Worm (Caenorhabditis elegans) whole organism, midembryonic: ENCODE results near the gene C26F1.3.

Source experiments
- T22C8.4 ChIP-seq: fragments of 200-800 bp; sonication (Bioruptor generic); IDR thresholded peaks from 2 replicates; pipeline ENCODE4 v1.3.6; 2022; ENCODE audit warnings: missing genetic modification characterization, missing compliant biosample characterization
- cog-1 ChIP-seq: sonication (generic microtip); optimal IDR thresholded peaks from 2 replicates; lab custom pipeline; 2016; ENCODE audit warnings: missing genetic modification characterization, missing compliant biosample characterization
- flt-1 ChIP-seq: fragments of 200-800 bp; sonication (Bioruptor generic); IDR thresholded peaks from 2 replicates; pipeline ENCODE4 v1.3.6; 2022; ENCODE audit warnings: missing genetic modification characterization, missing compliant biosample characterization
- klf-2 ChIP-seq: fragments of 200-800 bp; sonication (Bioruptor generic); conservative IDR thresholded peaks from 2 replicates; pipeline ENCODE4 v1.3.6; 2022; ENCODE audit warnings: missing genetic modification reagents, missing genetic modification characterization, missing compliant biosample characterization
- med-1 ChIP-seq: sonication (generic microtip); optimal IDR thresholded peaks from 2 replicates; lab custom pipeline; 2017; ENCODE audit warnings: missing genetic modification characterization, mild to moderate bottlenecking, missing compliant biosample characterization, antibody characterized with exemption, missing genetic modification reagents; ENCODE audit not compliant: insufficient read depth
- ref-1 ChIP-seq: fragments of 200-800 bp; sonication (Bioruptor generic); conservative IDR thresholded peaks from 2 replicates; pipeline ENCODE4 v1.3.6; 2022; ENCODE audit warnings: missing genetic modification reagents, missing genetic modification characterization, missing compliant biosample characterization
- tab-1 ChIP-seq: fragments of 200-800 bp; sonication (Bioruptor generic); IDR thresholded peaks from 2 replicates; pipeline ENCODE4 v1.3.6; 2022; ENCODE audit warnings: missing genetic modification characterization, missing compliant biosample characterization
- ztf-23 ChIP-seq: fragments of 200-800 bp; sonication (Bioruptor generic); IDR thresholded peaks from 2 replicates; pipeline ENCODE4 v1.3.6; 2022; ENCODE audit warnings: missing genetic modification reagents, missing genetic modification characterization, missing compliant biosample characterization
- ztf-29 ChIP-seq: fragments of 200-800 bp; sonication (Bioruptor generic); IDR thresholded peaks from 2 replicates; pipeline ENCODE4 v1.3.6; 2022; ENCODE audit warnings: missing genetic modification reagents, missing genetic modification characterization, missing compliant biosample characterization

Gene C26F1.3

DNA sequence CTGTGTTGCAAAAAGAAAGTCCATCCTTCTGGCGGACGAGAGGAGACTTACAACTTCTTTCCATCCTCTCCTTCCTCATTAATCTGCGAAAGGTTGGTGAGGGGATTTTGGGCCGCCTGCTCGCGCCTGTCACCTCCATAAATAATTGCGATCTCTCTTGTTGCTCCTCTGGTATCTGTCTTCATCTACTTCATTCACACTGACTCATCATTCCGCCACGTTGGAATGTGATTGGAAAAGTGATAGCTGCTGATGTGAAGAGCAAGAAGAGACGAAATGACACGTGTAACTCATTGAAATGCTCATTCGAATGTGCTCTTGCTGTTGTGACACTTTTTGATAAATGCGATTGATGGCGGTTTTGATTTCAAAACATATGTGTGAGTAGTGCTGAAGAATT, 45.6 kb downstream of the C26F1.3 start:
- TF ChIP-seq med-1 (GFP tag; lab: Kevin White, UChicago) (no peak), ref-1 (no peak), flt-1 (GFP tag; lab: Robert Waterston, UW) (no peak), T22C8.4 (GFP tag; lab: Robert Waterston, UW) (no peak), tab-1 (GFP tag; lab: Robert Waterston, UW) (no peak), ztf-23 (GFP tag; lab: Robert Waterston, UW) (no peak)

- TF ChIP-seq ztf-29 (GFP tag; lab: Robert Waterston, UW) (no peak), klf-2 (no peak), med-1 (GFP tag; lab: Kevin White, UChicago) (no peak), flt-1 (GFP tag; lab: Robert Waterston, UW) (no peak), T22C8.4 (GFP tag; lab: Robert Waterston, UW) (no peak), cog-1 (tag; lab: Kevin White, UChicago) (no peak), tab-1 (GFP tag; lab: Robert Waterston, UW) (no peak), ref-1 (no peak), ztf-23 (GFP tag; lab: Robert Waterston, UW) (no peak)
Observed at ce11 chrV:7824138-7824537, 47.0 kb downstream of the C26F1.3 start.

- TF ChIP-seq ztf-29 (GFP tag; lab: Robert Waterston, UW): no peak
- TF ChIP-seq med-1 (GFP tag; lab: Kevin White, UChicago): no peak
- TF ChIP-seq tab-1 (GFP tag; lab: Robert Waterston, UW): no peak
- TF ChIP-seq T22C8.4 (GFP tag; lab: Robert Waterston, UW): no peak
- TF ChIP-seq klf-2: no peak
- TF ChIP-seq flt-1 (GFP tag; lab: Robert Waterston, UW): no peak
- TF ChIP-seq ref-1: no peak
- no peak for TF ChIP-seq cog-1 (tag; lab: Kevin White, UChicago)
- TF ChIP-seq ztf-23 (GFP tag; lab: Robert Waterston, UW): no peak
Observed at ce11 chrV:7825836-7826235, 48.7 kb downstream of the C26F1.3 start.

- no peak for TF ChIP-seq tab-1 (GFP tag; lab: Robert Waterston, UW)
- TF ChIP-seq cog-1 (tag; lab: Kevin White, UChicago): no peak
- no peak for TF ChIP-seq ztf-23 (GFP tag; lab: Robert Waterston, UW)
- no peak for TF ChIP-seq flt-1 (GFP tag; lab: Robert Waterston, UW)
- no peak for TF ChIP-seq klf-2
- TF ChIP-seq T22C8.4 (GFP tag; lab: Robert Waterston, UW): no peak
- TF ChIP-seq ref-1: no peak
- no peak for TF ChIP-seq ztf-29 (GFP tag; lab: Robert Waterston, UW)
- no peak for TF ChIP-seq med-1 (GFP tag; lab: Kevin White, UChicago)
Observed at ce11 chrV:7826362-7826761, 49.3 kb downstream of the C26F1.3 start.

DNA sequence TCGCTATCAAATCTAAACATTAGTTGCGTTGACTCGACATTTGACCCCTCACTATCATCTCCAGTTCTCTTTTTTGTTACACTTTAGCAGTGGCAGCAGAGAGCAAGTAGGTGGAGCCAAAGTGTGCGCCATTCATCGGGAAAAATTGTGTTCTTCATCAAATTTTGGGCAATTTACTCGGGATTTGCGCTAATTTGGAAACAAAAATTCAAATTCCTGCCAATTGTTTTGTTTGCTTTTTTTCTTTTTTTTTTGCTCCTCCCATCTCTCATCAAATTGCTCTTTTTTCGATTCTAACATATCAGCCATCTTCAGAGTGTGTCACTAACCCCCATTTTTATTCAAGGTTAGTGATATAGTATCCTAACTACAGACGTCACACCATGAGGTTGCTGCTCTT, 49.8 kb downstream of the C26F1.3 start, which contains the start of gene mig-6:
mig-6 (plus strand) TSS at position 301 of the 400 bp plus-strand sequence.
- TF ChIP-seq ztf-23 (GFP tag; lab: Robert Waterston, UW) (no peak), T22C8.4 (GFP tag; lab: Robert Waterston, UW) (no peak), cog-1 (tag; lab: Kevin White, UChicago) (no peak), klf-2 (no peak), flt-1 (GFP tag; lab: Robert Waterston, UW) (no peak), med-1 (GFP tag; lab: Kevin White, UChicago) (no peak), ref-1 (no peak), tab-1 (GFP tag; lab: Robert Waterston, UW) (no peak), ztf-29 (GFP tag; lab: Robert Waterston, UW) (no peak)
